Worm (Caenorhabditis elegans) whole organism, young adult: ENCODE results near the gene ZK856.5.

Experiments
- B0336.3 ChIP-seq: fragments of 200-800 bp; sonication (Bioruptor generic); IDR thresholded peaks from 2 replicates; pipeline ENCODE4 v1.3.6; 2022; ENCODE audit warnings: missing genetic modification characterization, missing compliant biosample characterization
- C06A6.2 ChIP-seq: fragments of 200-800 bp; sonication (Bioruptor generic); conservative IDR thresholded peaks from 2 replicates; pipeline ENCODE4 v1.3.6; 2022; ENCODE audit warnings: missing genetic modification characterization, missing compliant biosample characterization
- D2030.7 ChIP-seq: fragments of 200-800 bp; sonication (Bioruptor generic); IDR thresholded peaks from 2 replicates; pipeline ENCODE4 v1.3.6; 2022; ENCODE audit warnings: missing genetic modification reagents, missing genetic modification characterization, missing compliant biosample characterization
- F10E7.11 ChIP-seq: sonication (generic microtip); optimal IDR thresholded peaks from 2 replicates; lab custom pipeline; 2017; ENCODE audit warnings: mild to moderate bottlenecking, missing genetic modification characterization, moderate library complexity, missing compliant biosample characterization
- F23B12.7 ChIP-seq: sonication (generic microtip); optimal IDR thresholded peaks from 2 replicates; lab custom pipeline; 2017; ENCODE audit warnings: missing genetic modification characterization, mild to moderate bottlenecking, missing compliant biosample characterization, antibody characterized with exemption, moderate library complexity; ENCODE audit not compliant: insufficient read depth
- F33H1.4 ChIP-seq: fragments of 200-800 bp; sonication (Bioruptor generic); IDR thresholded peaks from 2 replicates; pipeline ENCODE4 v1.3.6; 2022; ENCODE audit warnings: missing genetic modification reagents, missing genetic modification characterization, missing compliant biosample characterization
- F49E8.2 ChIP-seq: sonication (generic microtip); optimal IDR thresholded peaks from 3 replicates; lab custom pipeline; 2017; ENCODE audit warnings: missing genetic modification characterization, mild to moderate bottlenecking, missing compliant biosample characterization, antibody characterized with exemption, moderate library complexity; ENCODE audit not compliant: insufficient read depth
- F52B5.7 ChIP-seq: sonication (generic microtip); optimal IDR thresholded peaks from 2 replicates; lab custom pipeline; 2016; ENCODE audit warnings: mild to moderate bottlenecking, missing genetic modification characterization, missing compliant biosample characterization
- F57A8.1 ChIP-seq: fragments of 200-800 bp; sonication (Bioruptor generic); optimal IDR thresholded peaks from 2 replicates; lab custom pipeline; 2018; ENCODE audit warnings: mild to moderate bottlenecking, missing genetic modification characterization, moderate library complexity, missing compliant biosample characterization
- K12H6.12 ChIP-seq: fragments of 200-800 bp; sonication (Bioruptor generic); optimal IDR thresholded peaks from 2 replicates; lab custom pipeline; 2018; ENCODE audit warnings: mild to moderate bottlenecking, missing genetic modification characterization, missing compliant biosample characterization
- T07F8.4 ChIP-seq: sonication (generic microtip); optimal IDR thresholded peaks from 2 replicates; lab custom pipeline; 2016; ENCODE audit warnings: mild to moderate bottlenecking, missing genetic modification characterization, moderate library complexity, missing compliant biosample characterization
- Y53F4B.3 ChIP-seq: fragments of 200-800 bp; sonication (Bioruptor generic); IDR thresholded peaks from 2 replicates; pipeline ENCODE4 v1.3.6; 2022; ENCODE audit warnings: missing genetic modification reagents, missing genetic modification characterization, missing compliant biosample characterization
- Y67H2A.10 ChIP-seq: fragments of 200-800 bp; sonication (Bioruptor generic); conservative IDR thresholded peaks from 2 replicates; pipeline ENCODE4 v1.3.6; 2022; ENCODE audit warnings: missing genetic modification reagents, missing genetic modification characterization, missing compliant biosample characterization
- akir-1 ChIP-seq: fragments of 200-800 bp; sonication (Bioruptor generic); optimal IDR thresholded peaks from 2 replicates; lab custom pipeline; 2018; ENCODE audit warnings: mild to moderate bottlenecking, missing genetic modification characterization, moderate library complexity, missing compliant biosample characterization
- ama-1 ChIP-seq, 3 experiments: fragments of 150-350 bp in 1 of 3; sonication (generic microtip) in 2 of 3; optimal IDR thresholded peaks; 2 replicates each; lab custom pipeline; 2014 to 2018; ENCODE audit warnings: missing biosample characterization in 2 of 3, missing genetic modification characterization in 2 of 3, missing genetic modification reagents in 2 of 3
- aptf-2 ChIP-seq: fragments of 200-800 bp; sonication (Bioruptor generic); conservative IDR thresholded peaks from 2 replicates; pipeline ENCODE4 v1.3.6; 2022; ENCODE audit warnings: missing genetic modification reagents, missing genetic modification characterization, missing compliant biosample characterization
- atf-7 ChIP-seq: sonication (generic microtip); optimal IDR thresholded peaks from 2 replicates; lab custom pipeline; 2017; ENCODE audit warnings: mild to moderate bottlenecking, missing genetic modification characterization, missing compliant biosample characterization
- attf-6 ChIP-seq: fragments of 200-800 bp; sonication (Bioruptor generic); IDR thresholded peaks from 2 replicates; pipeline ENCODE4 v1.3.6; 2022; ENCODE audit warnings: missing genetic modification reagents, missing genetic modification characterization, missing compliant biosample characterization
- ceh-40 ChIP-seq: fragments of 200-800 bp; sonication (Bioruptor generic); IDR thresholded peaks from 2 replicates; pipeline ENCODE4 v1.3.6; 2022; ENCODE audit warnings: missing genetic modification characterization, missing compliant biosample characterization
- ceh-79 ChIP-seq: sonication (generic microtip); optimal IDR thresholded peaks from 2 replicates; lab custom pipeline; 2017; ENCODE audit warnings: mild to moderate bottlenecking, missing genetic modification characterization, missing compliant biosample characterization
- ceh-91 ChIP-seq: fragments of 200-800 bp; sonication (Bioruptor generic); IDR thresholded peaks from 2 replicates; pipeline ENCODE4 v1.3.6; 2022; ENCODE audit warnings: missing genetic modification reagents, missing genetic modification characterization, missing compliant biosample characterization
- chd-7 ChIP-seq: sonication (generic microtip); optimal IDR thresholded peaks from 2 replicates; lab custom pipeline; 2016; ENCODE audit warnings: mild to moderate bottlenecking, missing genetic modification characterization, moderate library complexity, missing compliant biosample characterization
- dox-1 ChIP-seq: fragments of 200-800 bp; sonication (Bioruptor generic); IDR thresholded peaks from 2 replicates; pipeline ENCODE4 v1.3.6; 2022; ENCODE audit warnings: missing genetic modification reagents, missing genetic modification characterization, missing compliant biosample characterization
- dpl-1 ChIP-seq: fragments of 150-350 bp; optimal IDR thresholded peaks from 2 replicates; lab custom pipeline; 2014; ENCODE audit warnings: missing biosample characterization, missing genetic modification reagents, missing genetic modification characterization
- ekl-4 ChIP-seq: fragments of 200-800 bp; sonication (Bioruptor generic); IDR thresholded peaks from 2 replicates; pipeline ENCODE4 v1.3.6; 2022; ENCODE audit warnings: missing genetic modification reagents, missing genetic modification characterization, missing compliant biosample characterization
- hmg-1.2 ChIP-seq: fragments of 200-800 bp; sonication (Bioruptor generic); IDR thresholded peaks from 2 replicates; pipeline ENCODE4 v1.3.6; 2022; ENCODE audit warnings: missing genetic modification reagents, missing genetic modification characterization, missing compliant biosample characterization
- lag-1 ChIP-seq: fragments of 200-800 bp; sonication (Bioruptor generic); IDR thresholded peaks from 2 replicates; pipeline ENCODE4 v1.3.6; 2022; ENCODE audit warnings: missing genetic modification reagents, missing genetic modification characterization, missing compliant biosample characterization
- let-607 ChIP-seq, 2 experiments: fragments of 200-800 bp in 1 of 2; sonication (Bioruptor generic) in 1 of 2; sonication (generic microtip) in 1 of 2; optimal IDR thresholded peaks; 2 replicates each; lab custom pipeline; 2016 to 2018; ENCODE audit warnings: mild to moderate bottlenecking in 2 of 2, missing compliant biosample characterization in 2 of 2, missing genetic modification characterization in 2 of 2, moderate library complexity in 2 of 2, missing genotype in 1 of 2
- lin-35 ChIP-seq, 3 experiments: fragments of 150-350 bp in 2 of 3; sonication (generic microtip) in 1 of 3; optimal IDR thresholded peaks; 2 replicates each; lab custom pipeline; 2014 to 2018; ENCODE audit warnings: missing biosample characterization in 3 of 3, missing genetic modification characterization in 3 of 3, missing genetic modification reagents in 3 of 3
- madf-10 ChIP-seq: sonication (generic microtip); optimal IDR thresholded peaks from 2 replicates; lab custom pipeline; 2016; ENCODE audit warnings: mild to moderate bottlenecking, missing genetic modification characterization, missing compliant biosample characterization
- madf-3 ChIP-seq: fragments of 200-800 bp; sonication (Bioruptor generic); IDR thresholded peaks from 2 replicates; pipeline ENCODE4 v1.3.6; 2022; ENCODE audit warnings: missing genetic modification reagents, missing genetic modification characterization, missing compliant biosample characterization
- madf-6 ChIP-seq: fragments of 200-800 bp; sonication (Bioruptor generic); IDR thresholded peaks from 2 replicates; pipeline ENCODE4 v1.3.6; 2022; ENCODE audit warnings: missing genetic modification reagents, missing genetic modification characterization, missing compliant biosample characterization
- madf-8 ChIP-seq: fragments of 200-800 bp; sonication (Bioruptor generic); conservative IDR thresholded peaks from 2 replicates; pipeline ENCODE4 v1.3.6; 2022; ENCODE audit warnings: missing genetic modification reagents, missing genetic modification characterization, missing compliant biosample characterization
- mcd-1 ChIP-seq: fragments of 200-800 bp; sonication (Bioruptor generic); IDR thresholded peaks from 2 replicates; pipeline ENCODE4 v1.3.6; 2022; ENCODE audit warnings: missing genetic modification reagents, missing genetic modification characterization, missing compliant biosample characterization
- mes-4 ChIP-seq: sonication (generic microtip); optimal IDR thresholded peaks from 2 replicates; lab custom pipeline; 2016; ENCODE audit warnings: missing genotype, missing genetic modification characterization, missing compliant biosample characterization
- nhr-120 ChIP-seq: fragments of 200-800 bp; sonication (Bioruptor generic); IDR thresholded peaks from 2 replicates; pipeline ENCODE4 v1.3.6; 2022; ENCODE audit warnings: missing genetic modification characterization, missing compliant biosample characterization
- nhr-179 ChIP-seq: sonication (generic microtip); optimal IDR thresholded peaks from 2 replicates; lab custom pipeline; 2016; ENCODE audit warnings: mild to moderate bottlenecking, missing genetic modification characterization, missing compliant biosample characterization
- pbrm-1 ChIP-seq: fragments of 200-800 bp; sonication (Bioruptor generic); IDR thresholded peaks from 2 replicates; pipeline ENCODE4 v1.3.6; 2022; ENCODE audit warnings: missing genetic modification reagents, missing genetic modification characterization, missing compliant biosample characterization
- rec-8 ChIP-seq, 2 experiments: sonication (generic microtip); optimal IDR thresholded peaks; 2 replicates each; lab custom pipeline; 2016; ENCODE audit warnings: mild to moderate bottlenecking in 2 of 2, missing genetic modification characterization in 2 of 2, missing genetic modification reagents in 2 of 2, missing genotype in 2 of 2, missing biosample characterization in 1 of 2, missing compliant biosample characterization in 1 of 2, moderate library complexity in 1 of 2
- repo-1 ChIP-seq: sonication (generic microtip); optimal IDR thresholded peaks from 2 replicates; lab custom pipeline; 2017; ENCODE audit warnings: mild to moderate bottlenecking, missing genetic modification characterization, missing compliant biosample characterization
- unc-62 ChIP-seq: fragments of 150-350 bp; optimal IDR thresholded peaks from 2 replicates; lab custom pipeline; 2014; ENCODE audit warnings: missing biosample characterization, missing genetic modification reagents, missing genetic modification characterization
- zim-3 ChIP-seq: sonication (generic microtip); optimal IDR thresholded peaks from 2 replicates; lab custom pipeline; 2017; ENCODE audit warnings: mild to moderate bottlenecking, missing genetic modification characterization, moderate library complexity, missing compliant biosample characterization
- ztf-22 ChIP-seq: fragments of 200-800 bp; sonication (Bioruptor generic); optimal IDR thresholded peaks from 2 replicates; lab custom pipeline; 2018; ENCODE audit warnings: mild to moderate bottlenecking, missing genetic modification characterization, moderate library complexity, missing compliant biosample characterization
- ztf-25 ChIP-seq: fragments of 200-800 bp; sonication (Bioruptor generic); IDR thresholded peaks from 2 replicates; pipeline ENCODE4 v1.3.6; 2022; ENCODE audit warnings: missing genetic modification reagents, missing genetic modification characterization, missing compliant biosample characterization
- ztf-28 ChIP-seq: fragments of 200-800 bp; sonication (Bioruptor generic); IDR thresholded peaks from 2 replicates; pipeline ENCODE4 v1.3.6; 2022; ENCODE audit warnings: missing genetic modification reagents, missing genetic modification characterization, missing compliant biosample characterization
- ztf-3 ChIP-seq: fragments of 200-800 bp; sonication (Bioruptor generic); optimal IDR thresholded peaks from 2 replicates; lab custom pipeline; 2018; ENCODE audit warnings: mild to moderate bottlenecking, missing genetic modification characterization, missing compliant biosample characterization

ZK856.5 gene

ce11 chrV:10205483-10205882 lies 15.6 kb upstream of the ZK856.5 start, which contains the start of gene ZK856.16:
TSS of gene ZK856.16 (minus strand) at chrV:10205583.
- no peak for TF ChIP-seq mes-4 (tag; lab: Kevin White, UChicago)
- no peak for TF ChIP-seq F23B12.7 (tag; lab: Kevin White, UChicago)
- TF ChIP-seq let-607 (tag; optimal IDR thresholded peaks at IDR 0.05; lab: Kevin White, UChicago) = no peak
- TF ChIP-seq nhr-179 (tag; lab: Kevin White, UChicago) = no peak
- TF ChIP-seq rec-8 (tag; optimal IDR thresholded peaks at IDR 0.05; lab: Kevin White, UChicago) = no peak
- no peak for TF ChIP-seq ceh-79 (tag; lab: Kevin White, UChicago)
- TF ChIP-seq atf-7 = no peak
- TF ChIP-seq chd-7 = no peak
- no peak for TF ChIP-seq repo-1 (tag; lab: Kevin White, UChicago)
- TF ChIP-seq ztf-22 (GFP tag; lab: Kevin White, UChicago) = no peak
- no peak for TF ChIP-seq attf-6 (GFP tag; lab: Robert Waterston, UW)

- TF ChIP-seq dox-1 (GFP tag; lab: Robert Waterston, UW) (peak; percentile 24; the same call in 1 of the 2 replicates), madf-8 (GFP tag; lab: Robert Waterston, UW) (no peak), Y67H2A.10 (no peak), ekl-4 (no peak), lag-1 (GFP tag; lab: Robert Waterston, UW) (no peak), C06A6.2 (no peak), ztf-22 (GFP tag; lab: Kevin White, UChicago) (no peak), T07F8.4 (tag; lab: Kevin White, UChicago) (no peak), K12H6.12 (tag; lab: Kevin White, UChicago) (no peak), ceh-40 (GFP tag; lab: Robert Waterston, UW) (no peak), madf-3 (no peak), hmg-1.2 (peak; percentile 32; the same call in 1 of the 2 replicates), madf-10 (peak; percentile 29), nhr-120 (GFP tag; lab: Robert Waterston, UW) (no peak), zim-3 (tag; lab: Kevin White, UChicago) (no peak), akir-1 (no peak), dpl-1 (GFP tag; lab: Kevin White, UChicago) (no peak), F33H1.4 (no peak), madf-6 (GFP tag; lab: Robert Waterston, UW) (peak; percentile 24; the same call in 1 of the 2 replicates), B0336.3 (GFP tag; lab: Robert Waterston, UW) (0 out of 2 replicates have a peak, but pooled peaks have one; percentile 49), F57A8.1 (GFP tag; lab: Kevin White, UChicago) (no peak), F52B5.7 (tag; lab: Kevin White, UChicago) (no peak), aptf-2 (GFP tag; lab: Robert Waterston, UW) (no peak), F49E8.2 (peak; percentile 41), ztf-3 (GFP tag; lab: Kevin White, UChicago) (no peak), ztf-25 (no peak), ztf-28 (GFP tag; lab: Robert Waterston, UW) (no peak), unc-62 (GFP tag; lab: Kevin White, UChicago) (no peak), mcd-1 (GFP tag; lab: Robert Waterston, UW) (peak; percentile 39; the same call in 1 of the 2 replicates), F23B12.7 (tag; lab: Kevin White, UChicago) (peak; percentile 45), lin-35 (GFP tag; optimal IDR thresholded peaks at IDR 0.05; lab: Kevin White, UChicago) (peak in 1 of 3 experiments; percentile 55), mes-4 (tag; lab: Kevin White, UChicago) (no peak), pbrm-1 (0 out of 2 replicates have a peak, but pooled peaks have one; percentile 20), ama-1 (optimal IDR thresholded peaks at IDR 0.05; lab: Kevin White, UChicago) (no peak), ama-1 (GFP tag; optimal IDR thresholded peaks at IDR 0.05; lab: Kevin White, UChicago) (no peak), F10E7.11 (tag; lab: Kevin White, UChicago) (no peak), Y53F4B.3 (GFP tag; lab: Robert Waterston, UW) (no peak), rec-8 (tag; optimal IDR thresholded peaks at IDR 0.05; lab: Kevin White, UChicago) (no peak), D2030.7 (GFP tag; lab: Robert Waterston, UW) (peak; percentile 17; the same call in 1 of the 2 replicates), ceh-91 (no peak)
These were observed 15.0 kb upstream of the ZK856.5 start, which contains the start of the genes ZK856.19 and ZK856.11 for ce11 chrV:10204863-10205338. TSS of gene ZK856.19 (minus strand) at chrV:10204913. TSS of gene ZK856.11 (minus strand) at chrV:10204938.
